Worm (Caenorhabditis elegans): ENCODE results near the gene K08D12.4.

DNA sequence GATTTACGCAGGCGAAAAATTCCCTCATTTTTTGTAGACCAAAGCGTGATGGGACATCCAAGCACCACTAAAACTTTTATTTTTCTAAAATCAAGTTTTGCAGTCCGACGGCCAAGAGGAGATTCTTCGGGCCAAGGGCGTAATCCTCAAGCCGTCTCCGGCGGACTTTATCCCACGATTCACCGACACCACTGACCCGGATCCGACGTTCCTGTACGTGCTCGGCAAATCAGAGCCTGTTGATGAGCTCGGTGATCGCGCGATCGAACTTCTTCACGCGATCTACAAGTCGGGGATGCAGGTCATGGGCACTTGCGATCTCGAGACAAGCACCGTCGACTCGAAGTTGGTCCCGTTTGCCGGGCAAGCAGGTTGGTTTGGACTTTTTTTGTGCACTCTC lies 6.5 kb downstream of the K08D12.4 start:
- TF ChIP-seq dao-5 (tag; optimal IDR thresholded peaks at IDR 0.05) (no peak), him-1 (tag; optimal IDR thresholded peaks at IDR 0.05) (no peak)

Data from whole organism, L4/young adult.